Fruit fly (Drosophila melanogaster) Kc167 (cell line): ENCODE measurements around the gene Scgdelta.

Source experiments
- Myc ChIP-seq: fragments of >200 bp; optimal IDR thresholded peaks from 2 replicates; lab custom pipeline; 2017; ENCODE audit warnings: missing external identifiers
- Sin3A ChIP-seq: fragments of >200 bp; optimal IDR thresholded peaks from 2 replicates; lab custom pipeline; 2018; ENCODE audit warnings: missing external identifiers
- h ChIP-seq: fragments of >200 bp; optimal IDR thresholded peaks from 3 replicates; lab custom pipeline; 2018; ENCODE audit warnings: missing external identifiers
- insv ChIP-seq: fragments of >200 bp; optimal IDR thresholded peaks from 3 replicates; lab custom pipeline; 2018; ENCODE audit warnings: missing external identifiers
- psq ChIP-seq: fragments of >200 bp; optimal IDR thresholded peaks from 2 replicates; lab custom pipeline; 2017; ENCODE audit warnings: missing external identifiers
- ttk ChIP-seq: sonication (Bioruptor generic); optimal IDR thresholded peaks from 2 replicates; lab custom pipeline; 2017; ENCODE audit warnings: missing external identifiers

Scgdelta gene

DNA sequence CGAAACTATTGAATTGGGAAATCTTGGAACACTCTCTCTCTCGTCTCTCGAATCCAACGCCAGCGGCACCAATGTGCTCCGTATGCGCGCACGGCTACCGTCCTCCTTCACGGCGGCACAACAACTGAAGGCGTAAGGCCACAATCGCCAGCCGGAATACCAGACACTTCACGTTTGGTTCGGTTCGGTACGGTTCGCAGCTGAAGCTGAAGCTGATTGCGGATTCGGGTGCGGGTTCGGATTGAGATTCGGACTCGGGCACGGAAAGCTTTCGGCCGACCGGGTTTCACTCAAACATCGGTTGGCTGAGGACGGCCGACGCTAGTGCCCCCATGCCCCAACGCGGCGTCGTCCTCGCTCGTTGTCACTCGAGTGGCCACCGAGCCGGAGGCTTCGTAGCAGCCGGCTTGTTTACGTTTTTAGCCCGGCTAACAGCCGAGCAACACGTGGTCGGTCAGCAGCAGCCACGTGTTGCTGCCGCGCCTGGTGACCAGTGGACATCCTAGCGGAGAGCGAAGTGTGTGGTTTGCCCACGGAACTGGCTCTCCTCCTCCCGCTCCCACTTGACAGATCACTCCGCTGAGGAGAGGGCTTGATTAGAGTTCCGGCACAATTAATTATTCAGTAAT lies at the start of gene Scgdelta:
Scgdelta (minus strand) TSS at position 128 of the 629 bp plus-strand sequence.
- TF ChIP-seq psq (lab: Kevin White, UChicago) (no peak), Sin3A (no peak), Myc (no peak), insv (lab: Kevin White, UChicago) (no peak), ttk (lab: Kevin White, UChicago) (no peak), h (lab: Kevin White, UChicago) (no peak)

dm6 chrX:1793793-1794358 lies 40.0 kb upstream of the Scgdelta start:
- TF ChIP-seq ttk (lab: Kevin White, UChicago) (no peak), psq (lab: Kevin White, UChicago) (no peak), Myc (no peak), Sin3A (no peak), h (lab: Kevin White, UChicago) (no peak), insv (lab: Kevin White, UChicago) (no peak)

dm6 chrX:1789266-1789665 lies 35.4 kb upstream of the Scgdelta start, which contains the start of gene CG32806:
Gene CG32806, plus strand, starts transcription at chrX:1789566.
- no peak for TF ChIP-seq insv (lab: Kevin White, UChicago)

- TF ChIP-seq h (lab: Kevin White, UChicago), result no peak
- TF ChIP-seq insv (lab: Kevin White, UChicago), result no peak
- TF ChIP-seq Myc, result no peak
- no peak for TF ChIP-seq ttk (lab: Kevin White, UChicago)
Observed at dm6 chrX:1774347-1774829, 20.5 kb upstream of the Scgdelta start.

- TF ChIP-seq psq (lab: Kevin White, UChicago), result no peak
- no peak for TF ChIP-seq Myc
- TF ChIP-seq insv (lab: Kevin White, UChicago), result no peak
- no peak for TF ChIP-seq h (lab: Kevin White, UChicago)
- TF ChIP-seq ttk (lab: Kevin White, UChicago), result no peak
- no peak for TF ChIP-seq Sin3A
Observed at dm6 chrX:1773532-1774346, 19.9 kb upstream of the Scgdelta start, which contains the start of the genes prage and Adar. Gene prage, plus strand, starts transcription at chrX:1773719. Gene Adar, plus strand, starts transcription at chrX:1773725.

dm6 chrX:1772626-1773025 lies 18.8 kb upstream of the Scgdelta start:
- TF ChIP-seq psq (lab: Kevin White, UChicago) (no peak), ttk (lab: Kevin White, UChicago) (no peak), Myc (no peak), h (lab: Kevin White, UChicago) (no peak), Sin3A (no peak), insv (lab: Kevin White, UChicago) (no peak)

DNA sequence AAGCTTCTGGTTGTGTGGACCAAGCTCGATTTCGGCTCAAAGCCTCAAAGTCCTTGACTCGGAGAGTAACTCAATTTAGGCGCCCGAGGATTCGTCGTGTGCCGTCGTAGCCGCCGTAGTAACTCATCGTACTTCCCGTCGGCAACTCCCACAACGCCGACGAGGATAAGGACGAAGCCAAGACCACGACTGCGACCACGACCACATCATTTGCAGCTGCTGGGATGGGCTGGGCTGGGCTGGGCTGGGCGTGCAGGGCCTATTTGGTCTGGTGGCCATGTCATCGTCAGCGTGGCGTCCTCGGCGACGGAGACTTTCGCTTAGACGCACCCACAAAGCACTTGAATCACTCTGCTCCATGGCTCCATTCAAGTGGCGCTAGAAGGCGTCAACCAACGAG lies 18.8 kb downstream of the Scgdelta start:
- no peak for TF ChIP-seq Myc
- no peak for TF ChIP-seq ttk (lab: Kevin White, UChicago)
- TF ChIP-seq insv (lab: Kevin White, UChicago), result no peak
- no peak for TF ChIP-seq h (lab: Kevin White, UChicago)
- TF ChIP-seq psq (lab: Kevin White, UChicago), result no peak
- TF ChIP-seq Sin3A, result no peak

DNA sequence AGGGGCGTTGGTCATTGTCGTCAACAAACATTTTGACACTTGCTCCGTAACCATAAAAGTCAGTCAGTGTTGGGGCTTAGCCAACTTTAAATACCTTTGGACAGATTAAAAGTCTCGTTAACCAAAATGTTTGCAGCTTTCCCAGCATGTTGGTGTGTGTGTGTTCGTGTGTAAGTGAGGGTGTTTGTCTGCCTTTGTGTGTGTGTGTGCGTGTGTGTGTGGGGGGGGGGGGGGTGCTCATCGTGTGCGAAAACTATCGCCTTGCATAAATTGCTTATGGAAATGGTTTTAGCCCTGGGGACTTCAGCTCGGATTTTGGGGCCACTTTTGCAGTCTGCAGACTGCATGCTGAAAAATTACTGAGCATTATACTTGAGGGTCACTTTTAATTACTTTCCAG lies 39.0 kb downstream of the Scgdelta start:
- TF ChIP-seq Sin3A, result no peak
- TF ChIP-seq psq (lab: Kevin White, UChicago), result no peak
- TF ChIP-seq insv (lab: Kevin White, UChicago), result no peak
- no peak for TF ChIP-seq h (lab: Kevin White, UChicago)
- TF ChIP-seq Myc, result no peak
- TF ChIP-seq ttk (lab: Kevin White, UChicago), result no peak

- no peak for TF ChIP-seq insv (lab: Kevin White, UChicago)
- TF ChIP-seq psq (lab: Kevin White, UChicago), result no peak
- no peak for TF ChIP-seq h (lab: Kevin White, UChicago)
- TF ChIP-seq Myc, result no peak
- no peak for TF ChIP-seq Sin3A
- no peak for TF ChIP-seq ttk (lab: Kevin White, UChicago)
Observed at dm6 chrX:1710082-1710481, 43.8 kb downstream of the Scgdelta start, which contains the start of gene CG3795. Gene CG3795, minus strand, starts transcription at chrX:1710182.

DNA sequence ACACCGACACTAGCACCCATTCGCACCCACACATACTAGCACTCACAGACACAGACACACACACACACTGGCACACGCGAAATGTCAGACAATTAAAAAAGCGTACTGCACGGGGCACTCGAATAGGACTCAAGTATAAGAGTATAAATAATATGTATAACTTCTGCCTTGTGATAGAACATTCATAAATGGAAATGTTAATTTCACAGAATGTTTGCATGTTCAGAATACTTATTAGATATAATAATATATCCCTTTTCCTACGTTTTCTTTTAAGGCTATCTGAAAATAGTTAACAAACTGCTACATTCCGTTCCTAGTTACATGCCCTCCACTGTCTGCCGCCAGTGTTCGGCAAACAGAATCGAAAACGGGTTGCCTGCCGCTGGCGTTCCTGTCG lies 47.9 kb downstream of the Scgdelta start:
- TF ChIP-seq psq (lab: Kevin White, UChicago) (no peak), insv (lab: Kevin White, UChicago) (no peak), h (lab: Kevin White, UChicago) (no peak), Sin3A (no peak), ttk (lab: Kevin White, UChicago) (no peak), Myc (no peak)

dm6 chrX:1695529-1696410 lies 58.1 kb downstream of the Scgdelta start, which contains the start of gene a6:
Gene a6, minus strand, starts transcription at chrX:1695889.
- TF ChIP-seq insv (lab: Kevin White, UChicago) (no peak), psq (lab: Kevin White, UChicago) (no peak), h (lab: Kevin White, UChicago) (no peak), ttk (lab: Kevin White, UChicago) (no peak), Sin3A (no peak), Myc (no peak)
